Worm (Caenorhabditis elegans) whole organism, L2 larva: Measurements from ENCODE around the gene C54C6.5.

ENCODE experiments used
- sma-9 ChIP-seq, 2 experiments: fragments of 150-350 bp in 1 of 2; sonication (generic microtip) in 1 of 2; optimal IDR thresholded peaks; 2 replicates each; lab custom pipeline; 2014 to 2016; ENCODE audit warnings: missing genetic modification characterization in 2 of 2, mild to moderate bottlenecking in 1 of 2, missing biosample characterization in 1 of 2, missing compliant biosample characterization in 1 of 2, missing genetic modification reagents in 1 of 2, moderate library complexity in 1 of 2
- snpc-4 ChIP-seq: fragments of 150-350 bp; optimal IDR thresholded peaks from 2 replicates; lab custom pipeline; 2014; ENCODE audit warnings: missing biosample characterization, missing genetic modification characterization
- unc-55 ChIP-seq: fragments of 150-350 bp; sonication (generic microtip); optimal IDR thresholded peaks from 3 replicates; lab custom pipeline; 2014; ENCODE audit warnings: missing biosample characterization, missing genetic modification reagents, missing genetic modification characterization

- no peak for TF ChIP-seq unc-55 (GFP tag; lab: Kevin White, UChicago)
- no peak for TF ChIP-seq snpc-4 (tag; lab: Kevin White, UChicago)
- no peak for TF ChIP-seq sma-9 (GFP tag; optimal IDR thresholded peaks at IDR 0.05; lab: Kevin White, UChicago)
- TF ChIP-seq sma-9 (tag; optimal IDR thresholded peaks at IDR 0.05; lab: Kevin White, UChicago), result no peak
Measured at ce11 chrIII:3588183-3588582, 38.5 kb upstream of the C54C6.5 start.
